Worm (Caenorhabditis elegans): ENCODE measurements around the gene srt-6.
"Not testable (repeated sequence)": the region's sequence is repeated elsewhere in the genome, so short reads cannot be mapped to it uniquely, and the experiment has no call there.

The srt-6 gene

DNA sequence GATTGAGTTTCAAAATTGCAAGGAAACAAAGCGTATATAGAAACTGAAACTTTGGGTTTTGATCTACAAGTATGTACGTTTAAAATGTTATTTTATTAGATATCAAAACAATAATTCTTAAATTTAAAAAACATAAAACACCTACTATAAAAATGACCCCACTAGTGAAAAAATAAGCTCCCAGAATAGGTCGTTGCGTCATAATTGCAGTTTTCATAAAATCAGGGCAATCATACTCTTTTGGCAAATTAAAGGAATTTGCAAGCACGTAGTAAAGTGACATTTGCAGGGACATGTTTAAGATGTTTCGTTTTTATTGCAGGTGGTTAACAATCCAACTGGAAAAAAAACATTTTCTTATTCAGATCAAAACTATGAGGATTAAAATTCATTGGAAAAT lies at the start of gene srt-6:
Gene srt-6 (minus strand): TSS at position 295 of the 400 bp plus-strand sequence.
- TF ChIP-seq ets-7 (tag; optimal IDR thresholded peaks at IDR 0.05) (no peak), tbx-37 (GFP tag; conservative IDR thresholded peaks at IDR 0.05) (no peak), ceh-13 (GFP tag; optimal IDR thresholded peaks at IDR 0.05) (no peak), scrt-1 (GFP tag; IDR thresholded peaks at IDR 0.05) (no peak), tbx-11 (GFP tag; IDR thresholded peaks at IDR 0.05) (no peak), F13C5.2 (tag; optimal IDR thresholded peaks at IDR 0.05) (no peak), tra-4 (tag; optimal IDR thresholded peaks at IDR 0.05) (no peak), aly-1 (tag; optimal IDR thresholded peaks at IDR 0.05) (no peak), B0310.2 (tag; optimal IDR thresholded peaks at IDR 0.05) (no peak), ama-1 (optimal IDR thresholded peaks at IDR 0.05) (no peak), pes-1 (GFP tag; IDR thresholded peaks at IDR 0.05) (no peak)

DNA sequence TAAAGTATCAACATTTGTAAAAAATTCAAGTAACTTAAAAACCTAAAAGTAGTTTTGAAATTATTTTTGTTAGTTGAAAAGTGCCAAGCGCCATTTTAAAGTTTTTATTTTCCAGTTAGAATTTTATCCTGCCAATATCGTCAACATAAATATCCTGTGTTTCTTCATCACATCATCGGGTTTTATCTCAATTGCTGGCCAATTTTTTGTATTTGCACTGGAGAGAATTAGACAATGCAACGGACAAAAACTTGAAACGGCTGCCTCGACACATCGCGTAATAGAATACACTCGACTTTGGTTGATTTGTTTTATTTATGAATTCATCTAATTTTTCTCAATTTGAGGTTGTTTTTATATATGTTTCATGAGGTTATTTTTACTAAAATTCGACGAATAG lies 46.4 kb upstream of the srt-6 start, which contains the start of gene F25E5.2:
Gene F25E5.2 (plus strand): TSS at position 301 of the 400 bp plus-strand sequence.
- TF ChIP-seq ceh-13 (GFP tag; optimal IDR thresholded peaks at IDR 0.05) (no peak), tra-4 (tag; optimal IDR thresholded peaks at IDR 0.05) (no peak), B0310.2 (tag; optimal IDR thresholded peaks at IDR 0.05) (no peak), tbx-37 (GFP tag; conservative IDR thresholded peaks at IDR 0.05) (no peak), scrt-1 (GFP tag; IDR thresholded peaks at IDR 0.05) (no peak), tbx-11 (GFP tag; IDR thresholded peaks at IDR 0.05) (no peak), ceh-36 (tag; optimal IDR thresholded peaks at IDR 0.05) (no peak), hmbx-1 (tag; optimal IDR thresholded peaks at IDR 0.05) (no peak), ets-7 (tag; optimal IDR thresholded peaks at IDR 0.05) (no peak), hmg-4 (GFP tag; optimal IDR thresholded peaks at IDR 0.05) (no peak)

- TF ChIP-seq tbx-37 (GFP tag; conservative IDR thresholded peaks at IDR 0.05) (no peak), ets-7 (tag; optimal IDR thresholded peaks at IDR 0.05) (no peak), ama-1 (optimal IDR thresholded peaks at IDR 0.05) (no peak), ceh-13 (GFP tag; optimal IDR thresholded peaks at IDR 0.05) (no peak), flt-1 (GFP tag; IDR thresholded peaks at IDR 0.05) (no peak), hnd-1 (tag; optimal IDR thresholded peaks at IDR 0.05) (no peak), F13C5.2 (tag; optimal IDR thresholded peaks at IDR 0.05) (no peak), pes-1 (GFP tag; IDR thresholded peaks at IDR 0.05) (no peak)
These were observed 45.6 kb upstream of the srt-6 start, which contains the start of gene try-8 for ce11 chrV:7454236-7454635. Gene try-8, minus strand, starts transcription at chrV:7454336.

ce11 chrV:7451421-7451820 lies 42.8 kb upstream of the srt-6 start, which contains the start of gene try-11:
Gene try-11, plus strand, starts transcription at chrV:7451721.
- TF ChIP-seq sea-1 (GFP tag; conservative IDR thresholded peaks at IDR 0.05) = no peak
- TF ChIP-seq flt-1 (GFP tag; IDR thresholded peaks at IDR 0.05) = no peak
- TF ChIP-seq aly-1 (tag; optimal IDR thresholded peaks at IDR 0.05) = no peak
- no peak for TF ChIP-seq pes-1 (GFP tag; IDR thresholded peaks at IDR 0.05)
- no peak for TF ChIP-seq ceh-13 (GFP tag; optimal IDR thresholded peaks at IDR 0.05)
- no peak for TF ChIP-seq ama-1 (optimal IDR thresholded peaks at IDR 0.05)
- no peak for TF ChIP-seq B0310.2 (tag; optimal IDR thresholded peaks at IDR 0.05)
- no peak for TF ChIP-seq ets-7 (tag; optimal IDR thresholded peaks at IDR 0.05)
- no peak for TF ChIP-seq tbx-11 (GFP tag; IDR thresholded peaks at IDR 0.05)
- TF ChIP-seq ceh-36 (tag; optimal IDR thresholded peaks at IDR 0.05) = no peak
- TF ChIP-seq F13C5.2 (tag; optimal IDR thresholded peaks at IDR 0.05) = no peak
- TF ChIP-seq tbx-37 (GFP tag; conservative IDR thresholded peaks at IDR 0.05) = no peak
- no peak for TF ChIP-seq scrt-1 (GFP tag; IDR thresholded peaks at IDR 0.05)
- TF ChIP-seq hmbx-1 (tag; optimal IDR thresholded peaks at IDR 0.05) = no peak
- TF ChIP-seq hnd-1 (tag; optimal IDR thresholded peaks at IDR 0.05) = no peak

- no peak for TF ChIP-seq pes-1 (GFP tag; IDR thresholded peaks at IDR 0.05)
- no peak for TF ChIP-seq ets-7 (tag; optimal IDR thresholded peaks at IDR 0.05)
- no peak for TF ChIP-seq ceh-36 (tag; optimal IDR thresholded peaks at IDR 0.05)
- no peak for TF ChIP-seq aly-1 (tag; optimal IDR thresholded peaks at IDR 0.05)
- TF ChIP-seq sea-1 (GFP tag; conservative IDR thresholded peaks at IDR 0.05) = no peak
- TF ChIP-seq ama-1 (optimal IDR thresholded peaks at IDR 0.05) = no peak
- no peak for TF ChIP-seq scrt-1 (GFP tag; IDR thresholded peaks at IDR 0.05)
- no peak for TF ChIP-seq flt-1 (GFP tag; IDR thresholded peaks at IDR 0.05)
- no peak for TF ChIP-seq tbx-11 (GFP tag; IDR thresholded peaks at IDR 0.05)
- TF ChIP-seq ceh-13 (GFP tag; optimal IDR thresholded peaks at IDR 0.05) = no peak
- no peak for TF ChIP-seq tbx-37 (GFP tag; conservative IDR thresholded peaks at IDR 0.05)
- no peak for TF ChIP-seq B0310.2 (tag; optimal IDR thresholded peaks at IDR 0.05)
These were observed 40.8 kb upstream of the srt-6 start, which contains the start of gene try-12 for ce11 chrV:7449303-7449827. Gene try-12, plus strand, starts transcription at chrV:7449353.

- TF ChIP-seq aly-1 (tag; optimal IDR thresholded peaks at IDR 0.05) (no peak), flt-1 (GFP tag; IDR thresholded peaks at IDR 0.05) (no peak), hnd-1 (tag; optimal IDR thresholded peaks at IDR 0.05) (no peak), tbx-37 (GFP tag; conservative IDR thresholded peaks at IDR 0.05) (no peak), tbx-11 (GFP tag; IDR thresholded peaks at IDR 0.05) (no peak), B0310.2 (tag; optimal IDR thresholded peaks at IDR 0.05) (no peak), tra-4 (tag; optimal IDR thresholded peaks at IDR 0.05) (no peak), sea-1 (GFP tag; conservative IDR thresholded peaks at IDR 0.05) (no peak), ama-1 (optimal IDR thresholded peaks at IDR 0.05) (no peak), F13C5.2 (tag; optimal IDR thresholded peaks at IDR 0.05) (no peak), ceh-36 (tag; optimal IDR thresholded peaks at IDR 0.05) (no peak), hmbx-1 (tag; optimal IDR thresholded peaks at IDR 0.05) (no peak), scrt-1 (GFP tag; IDR thresholded peaks at IDR 0.05) (no peak)
These were observed 38.4 kb upstream of the srt-6 start, which contains the start of gene F25E5.5 for ce11 chrV:7446965-7447364. Gene F25E5.5, plus strand, starts transcription at chrV:7447265.

DNA sequence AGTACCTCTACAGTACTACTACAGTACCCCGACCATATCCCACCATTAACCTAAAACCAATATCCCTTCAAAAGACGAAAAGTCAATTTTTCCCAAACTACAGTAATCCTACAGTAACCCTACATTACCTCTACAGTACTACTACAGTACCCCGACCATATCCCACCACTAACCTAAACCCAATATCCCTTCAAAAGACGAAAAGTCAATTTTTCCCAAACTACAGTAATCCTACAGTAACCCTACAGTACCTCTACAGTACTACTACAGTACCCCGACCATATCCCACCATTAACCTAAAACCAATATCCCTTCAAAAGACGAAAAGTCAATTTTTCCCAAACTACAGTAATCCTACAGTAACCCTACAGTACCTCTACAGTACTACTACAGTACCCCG lies 35.7 kb upstream of the srt-6 start, which contains the start of gene nhr-141:
Gene nhr-141 (plus strand): TSS at position 331 of the 400 bp plus-strand sequence.
- TF ChIP-seq aly-1 (tag; optimal IDR thresholded peaks at IDR 0.05); hmbx-1 (tag; optimal IDR thresholded peaks at IDR 0.05); tbx-37 (GFP tag; conservative IDR thresholded peaks at IDR 0.05): not testable (repeated sequence)

- TF ChIP-seq scrt-1 (GFP tag; IDR thresholded peaks at IDR 0.05) (0 out of 2 replicates have a peak, but pooled peaks have one; percentile 35), sea-1 (GFP tag; conservative IDR thresholded peaks at IDR 0.05) (peak; percentile 85), tbx-11 (GFP tag; IDR thresholded peaks at IDR 0.05) (peak; percentile 68; the same call in 1 of the 2 replicates), tbx-37 (GFP tag; conservative IDR thresholded peaks at IDR 0.05) (peak; percentile 34; the same call in 1 of the 2 replicates)
These were observed 34.9 kb upstream of the srt-6 start for ce11 chrV:7443480-7443879.

Measured in whole organism, early embryonic.